Fruit fly (Drosophila melanogaster) whole organism: ENCODE measurements around the gene Torsin.

ENCODE experiments used
- CG8478 ChIP-seq: fragments of >200 bp; optimal IDR thresholded peaks from 2 replicates; lab custom pipeline; 2018; ENCODE audit warnings: inconsistent platforms
- Dll ChIP-seq: fragments of >200 bp; optimal IDR thresholded peaks from 2 replicates; lab custom pipeline; 2017
- EcR ChIP-seq, 2 experiments: fragments of >200 bp; optimal IDR thresholded peaks; 2 replicates each; lab custom pipeline; 2017; ENCODE audit warnings: missing biosample characterization in 2 of 2, missing genetic modification characterization in 2 of 2, missing genetic modification reagents in 2 of 2
- pan ChIP-seq: fragments of >200 bp; optimal IDR thresholded peaks from 2 replicates; lab custom pipeline; 2017
- psq ChIP-seq: fragments of >200 bp; optimal IDR thresholded peaks from 2 replicates; lab custom pipeline; 2017
- usp ChIP-seq: fragments of >200 bp; optimal IDR thresholded peaks from 2 replicates; lab custom pipeline; 2017; ENCODE audit warnings: missing biosample characterization, missing genetic modification characterization, mixed read lengths

Torsin gene

dm6 chrX:4678913-4679812 lies 29.3 kb upstream of the Torsin start, which contains the start of gene fzr:
fzr (minus strand) TSS chrX:4679537.
- TF ChIP-seq Dll (lab: Kevin White, UChicago) (no peak), CG8478 (no peak), pan (lab: Kevin White, UChicago) (no peak), psq (lab: Kevin White, UChicago) (no peak), EcR (GFP tag; optimal IDR thresholded peaks at IDR 0.05; lab: Kevin White, UChicago) (no peak), usp (GFP tag; lab: Kevin White, UChicago) (no peak)

dm6 chrX:4678146-4678912 lies 28.5 kb upstream of the Torsin start:
- TF ChIP-seq EcR (GFP tag; optimal IDR thresholded peaks at IDR 0.05; lab: Kevin White, UChicago), result peak in 1 of 2 experiments; percentile 75
- TF ChIP-seq usp (GFP tag; lab: Kevin White, UChicago), result no peak

- TF ChIP-seq usp (GFP tag; lab: Kevin White, UChicago) (no peak), pan (lab: Kevin White, UChicago) (no peak), psq (lab: Kevin White, UChicago) (no peak), Dll (lab: Kevin White, UChicago) (no peak), CG8478 (no peak), EcR (GFP tag; optimal IDR thresholded peaks at IDR 0.05; lab: Kevin White, UChicago) (no peak)
Measured at dm6 chrX:4677427-4677826, 27.6 kb upstream of the Torsin start.

DNA sequence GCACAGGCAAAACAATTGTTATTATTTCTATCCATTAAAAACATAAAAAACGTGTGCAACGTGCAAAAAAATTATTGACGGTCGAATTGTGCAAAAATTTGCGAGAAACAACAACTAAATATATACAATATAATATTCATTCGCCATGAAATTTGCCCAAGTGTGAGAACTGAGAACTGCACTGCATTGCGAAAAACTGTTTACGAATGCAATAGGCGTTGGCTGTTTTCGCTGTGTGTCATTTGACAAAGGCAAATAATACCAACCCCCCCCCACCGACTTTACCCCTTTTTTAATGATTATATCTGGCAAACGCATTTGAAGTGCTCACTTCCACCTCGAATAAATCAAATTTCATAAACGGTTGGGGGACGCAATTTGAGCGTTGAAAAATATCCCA lies 25.2 kb upstream of the Torsin start:
- TF ChIP-seq Dll (lab: Kevin White, UChicago), result no peak
- no peak for TF ChIP-seq pan (lab: Kevin White, UChicago)
- no peak for TF ChIP-seq usp (GFP tag; lab: Kevin White, UChicago)
- no peak for TF ChIP-seq EcR (GFP tag; optimal IDR thresholded peaks at IDR 0.05; lab: Kevin White, UChicago)

- TF ChIP-seq Dll (lab: Kevin White, UChicago) (no peak), usp (GFP tag; lab: Kevin White, UChicago) (no peak), EcR (GFP tag; optimal IDR thresholded peaks at IDR 0.05; lab: Kevin White, UChicago) (no peak), psq (lab: Kevin White, UChicago) (no peak), pan (lab: Kevin White, UChicago) (no peak), CG8478 (no peak)
Measured at dm6 chrX:4671194-4671626, 21.4 kb upstream of the Torsin start.

- TF ChIP-seq Dll (lab: Kevin White, UChicago) (no peak), CG8478 (no peak), EcR (GFP tag; optimal IDR thresholded peaks at IDR 0.05; lab: Kevin White, UChicago) (no peak), pan (lab: Kevin White, UChicago) (no peak), psq (lab: Kevin White, UChicago) (no peak), usp (GFP tag; lab: Kevin White, UChicago) (no peak)
Measured at dm6 chrX:4669438-4669837, 19.6 kb upstream of the Torsin start.

dm6 chrX:4666650-4667360 lies 17.0 kb upstream of the Torsin start, which contains the start of gene CG3009:
CG3009 (minus strand) TSS chrX:4666700.
- no peak for TF ChIP-seq psq (lab: Kevin White, UChicago)
- no peak for TF ChIP-seq usp (GFP tag; lab: Kevin White, UChicago)
- TF ChIP-seq Dll (lab: Kevin White, UChicago), result no peak
- TF ChIP-seq CG8478, result no peak
- no peak for TF ChIP-seq EcR (GFP tag; optimal IDR thresholded peaks at IDR 0.05; lab: Kevin White, UChicago)
- no peak for TF ChIP-seq pan (lab: Kevin White, UChicago)

dm6 chrX:4664107-4664506 lies 14.3 kb upstream of the Torsin start:
- TF ChIP-seq pan (lab: Kevin White, UChicago) (no peak), EcR (GFP tag; optimal IDR thresholded peaks at IDR 0.05; lab: Kevin White, UChicago) (no peak), Dll (lab: Kevin White, UChicago) (no peak), usp (GFP tag; lab: Kevin White, UChicago) (no peak), psq (lab: Kevin White, UChicago) (no peak), CG8478 (no peak)

- TF ChIP-seq pan (lab: Kevin White, UChicago), result no peak
- TF ChIP-seq CG8478, result no peak
- TF ChIP-seq psq (lab: Kevin White, UChicago), result no peak
- TF ChIP-seq Dll (lab: Kevin White, UChicago), result no peak
- TF ChIP-seq usp (GFP tag; lab: Kevin White, UChicago), result no peak
Measured at dm6 chrX:4660642-4661252, 10.9 kb upstream of the Torsin start.

- TF ChIP-seq Dll (lab: Kevin White, UChicago), result no peak
- no peak for TF ChIP-seq CG8478
- TF ChIP-seq pan (lab: Kevin White, UChicago), result no peak
- no peak for TF ChIP-seq psq (lab: Kevin White, UChicago)
- no peak for TF ChIP-seq EcR (GFP tag; optimal IDR thresholded peaks at IDR 0.05; lab: Kevin White, UChicago)
- no peak for TF ChIP-seq usp (GFP tag; lab: Kevin White, UChicago)
Measured at dm6 chrX:4657896-4658295, 8.1 kb upstream of the Torsin start.
